Fruit fly (Drosophila melanogaster): ENCODE results near the gene brk.

DNA sequence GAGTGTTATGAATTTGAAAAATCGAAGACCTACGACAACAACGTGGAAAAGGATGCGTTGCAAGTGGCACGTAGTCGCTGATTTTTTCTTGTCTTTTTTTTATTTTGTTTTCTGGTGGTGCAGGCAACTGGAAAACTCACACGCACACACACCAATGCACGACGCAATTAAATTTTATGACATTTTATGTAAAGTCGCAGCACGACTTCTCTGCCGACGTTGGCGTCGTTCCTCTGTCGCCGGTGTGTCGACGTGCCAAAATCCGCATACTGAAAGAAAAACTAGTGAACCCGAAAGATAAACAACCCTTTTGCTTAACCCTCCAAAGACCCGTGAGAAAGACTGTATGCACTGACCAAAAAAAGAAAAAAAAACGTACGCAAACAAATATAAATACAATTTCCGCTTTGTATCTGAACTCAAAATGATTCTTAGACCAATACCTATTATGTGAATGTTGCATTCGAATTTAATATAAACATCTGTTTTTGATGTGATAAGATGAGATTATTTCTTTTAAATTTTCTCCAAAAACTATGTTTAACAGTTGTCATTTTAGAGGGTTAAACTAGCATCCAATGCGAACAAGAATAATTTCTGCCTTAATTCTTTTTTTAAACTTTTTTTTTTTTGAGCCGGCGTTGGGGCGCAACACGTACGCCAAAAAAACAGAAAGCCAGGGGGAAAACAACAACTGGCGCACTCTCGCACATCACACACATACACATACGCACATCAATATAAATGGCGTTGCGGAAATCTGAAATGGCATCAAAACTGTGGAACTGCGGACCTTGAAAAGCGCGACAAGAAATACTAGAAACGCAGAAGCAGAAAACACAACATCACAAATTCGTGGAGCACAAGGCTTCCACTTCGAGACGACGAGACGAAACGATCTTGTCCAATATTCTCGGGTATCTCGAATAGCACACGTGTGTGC is 26.4 kb downstream of the brk start:
- TF ChIP-seq zen2 (GFP tag; IDR thresholded peaks at IDR 0.05; ENCODE audit: partially characterized antibody) = no peak
- TF ChIP-seq ato (GFP tag; IDR thresholded peaks at IDR 0.05; ENCODE audit: partially characterized antibody) = no peak
- TF ChIP-seq CG2199 (GFP tag; IDR thresholded peaks at IDR 0.05) = no peak
- TF ChIP-seq CG12219 (GFP tag; optimal IDR thresholded peaks at IDR 0.05) = no peak
- peak; percentile 25 for TF ChIP-seq unpg (GFP tag; optimal IDR thresholded peaks at IDR 0.05)
- TF ChIP-seq odd (GFP tag; optimal IDR thresholded peaks at IDR 0.05) = no peak
